Worm (Caenorhabditis elegans) whole organism, L1 larva: ENCODE measurements around the gene cyp-14A3.

Source experiments
- C16A3.4 ChIP-seq: fragments of 150-350 bp; optimal IDR thresholded peaks from 2 replicates; lab custom pipeline; 2014; ENCODE audit warnings: missing biosample characterization, missing genetic modification characterization
- C34B4.2 ChIP-seq: sonication (generic microtip); optimal IDR thresholded peaks from 2 replicates; lab custom pipeline; 2017; ENCODE audit warnings: mild to moderate bottlenecking, missing genetic modification characterization, missing compliant biosample characterization
- aha-1 ChIP-seq: fragments of 150-350 bp; optimal IDR thresholded peaks from 2 replicates; lab custom pipeline; 2014; ENCODE audit warnings: missing biosample characterization, missing genetic modification characterization
- alr-1 ChIP-seq: fragments of 200-800 bp; sonication (Bioruptor generic); optimal IDR thresholded peaks from 2 replicates; lab custom pipeline; 2018; ENCODE audit warnings: borderline replicate concordance, mild to moderate bottlenecking, missing genetic modification characterization, missing compliant biosample characterization
- aly-2 ChIP-seq: fragments of 150-350 bp; optimal IDR thresholded peaks from 2 replicates; lab custom pipeline; 2014; ENCODE audit warnings: missing biosample characterization, missing genetic modification characterization
- ama-1 ChIP-seq: fragments of 150-350 bp; optimal IDR thresholded peaks from 2 replicates; lab custom pipeline; 2014
- ceh-8 ChIP-seq: fragments of 200-800 bp; sonication (Bioruptor generic); optimal IDR thresholded peaks from 2 replicates; lab custom pipeline; 2018; ENCODE audit warnings: mild to moderate bottlenecking, missing genetic modification characterization, moderate library complexity, missing compliant biosample characterization
- ceh-88 ChIP-seq: fragments of 200-800 bp; sonication (Bioruptor generic); IDR thresholded peaks from 2 replicates; pipeline ENCODE4 v1.3.6; 2022; ENCODE audit warnings: missing genetic modification characterization, missing compliant biosample characterization
- ceh-90 ChIP-seq: sonication (generic microtip); optimal IDR thresholded peaks from 2 replicates; lab custom pipeline; 2016; ENCODE audit warnings: missing genetic modification characterization, missing compliant biosample characterization
- dpl-1 ChIP-seq, 3 experiments: fragments of 150-350 bp in 2 of 3; sonication (generic microtip) in 1 of 3; optimal IDR thresholded peaks; 2 replicates each; lab custom pipeline; 2014 to 2017; ENCODE audit warnings: missing biosample characterization in 3 of 3, missing genetic modification characterization in 3 of 3, missing genetic modification reagents in 3 of 3
- efl-1 ChIP-seq, 4 experiments: fragments of 150-350 bp; optimal IDR thresholded peaks in 3 of 4; peaks in 1 of 4; 1 replicate in 1 of 4; 2 replicates in 3 of 4; lab custom pipeline; 2014; ENCODE audit warnings: missing biosample characterization in 2 of 4, missing genetic modification characterization in 2 of 4, missing genetic modification reagents in 2 of 4
- egl-13 ChIP-seq: sonication (generic microtip); optimal IDR thresholded peaks from 2 replicates; lab custom pipeline; 2016; ENCODE audit warnings: missing genotype, missing genetic modification reagents, missing genetic modification characterization, missing compliant biosample characterization
- ets-5 ChIP-seq: fragments of 200-800 bp; sonication (Bioruptor generic); IDR thresholded peaks from 2 replicates; pipeline ENCODE4 v1.3.6; 2022; ENCODE audit warnings: missing genetic modification characterization, missing compliant biosample characterization
- fkh-10 ChIP-seq: sonication (generic microtip); optimal IDR thresholded peaks from 2 replicates; lab custom pipeline; 2017; ENCODE audit warnings: missing biosample characterization, missing genetic modification reagents, missing genetic modification characterization
- fkh-4 ChIP-seq: sonication (generic microtip); optimal IDR thresholded peaks from 2 replicates; lab custom pipeline; 2016; ENCODE audit warnings: missing compliant biosample characterization, missing genetic modification characterization, borderline replicate concordance
- fos-1 ChIP-seq: fragments of 150-350 bp; optimal IDR thresholded peaks from 2 replicates; lab custom pipeline; 2014; ENCODE audit warnings: missing biosample characterization, missing genetic modification characterization
- hlh-17 ChIP-seq: fragments of 200-800 bp; sonication (Bioruptor generic); optimal IDR thresholded peaks from 2 replicates; lab custom pipeline; 2018; ENCODE audit warnings: missing genetic modification characterization, mild to moderate bottlenecking, missing compliant biosample characterization, moderate library complexity, borderline replicate concordance
- hlh-4 ChIP-seq: sonication (generic microtip); optimal IDR thresholded peaks from 2 replicates; lab custom pipeline; 2016; ENCODE audit warnings: mild to moderate bottlenecking, missing genetic modification characterization, missing compliant biosample characterization
- hpl-2 ChIP-seq: fragments of 150-350 bp; optimal IDR thresholded peaks from 2 replicates; lab custom pipeline; 2014; ENCODE audit warnings: missing biosample characterization, missing genetic modification reagents, missing genetic modification characterization
- irx-1 ChIP-seq: sonication (generic microtip); optimal IDR thresholded peaks from 2 replicates; lab custom pipeline; 2016; ENCODE audit warnings: missing genetic modification characterization, missing compliant biosample characterization
- isw-1 ChIP-seq: fragments of 200-800 bp; sonication (Bioruptor generic); IDR thresholded peaks from 2 replicates; pipeline ENCODE4 v1.3.6; 2022; ENCODE audit warnings: missing genetic modification characterization, missing compliant biosample characterization
- jun-1 ChIP-seq: fragments of 150-350 bp; optimal IDR thresholded peaks from 2 replicates; lab custom pipeline; 2014; ENCODE audit warnings: missing biosample characterization, missing genetic modification reagents, missing genetic modification characterization
- lin-13 ChIP-seq: fragments of 150-350 bp; optimal IDR thresholded peaks from 2 replicates; lab custom pipeline; 2014; ENCODE audit warnings: missing biosample characterization, missing genetic modification reagents, missing genetic modification characterization
- lin-14 ChIP-seq: fragments of 200-800 bp; sonication (Bioruptor generic); optimal IDR thresholded peaks from 2 replicates; lab custom pipeline; 2018; ENCODE audit warnings: mild to moderate bottlenecking, missing genetic modification characterization, moderate library complexity, missing compliant biosample characterization
- lin-35 ChIP-seq, 2 experiments: fragments of 150-350 bp; optimal IDR thresholded peaks; 2 replicates each; lab custom pipeline; 2014; ENCODE audit warnings: missing biosample characterization in 2 of 2, missing genetic modification characterization in 2 of 2, missing genetic modification reagents in 2 of 2
- lin-39 ChIP-seq: fragments of 150-350 bp; optimal IDR thresholded peaks from 2 replicates; lab custom pipeline; 2014; ENCODE audit warnings: missing biosample characterization, missing genetic modification reagents, missing genetic modification characterization
- mab-9 ChIP-seq: fragments of 200-800 bp; sonication (Bioruptor generic); IDR thresholded peaks from 2 replicates; pipeline ENCODE4 v1.3.6; 2022; ENCODE audit warnings: missing genetic modification reagents, missing genetic modification characterization, missing compliant biosample characterization
- mdl-1 ChIP-seq, 2 experiments: fragments of 150-350 bp; optimal IDR thresholded peaks; 2 replicates each; lab custom pipeline; 2014 to 2017; ENCODE audit warnings: missing biosample characterization in 2 of 2, missing genetic modification characterization in 2 of 2, inconsistent platforms in 1 of 2
- mef-2 ChIP-seq: fragments of 150-350 bp; optimal IDR thresholded peaks from 2 replicates; lab custom pipeline; 2014; ENCODE audit warnings: missing biosample characterization, missing genetic modification characterization
- mep-1 ChIP-seq: fragments of 150-350 bp; optimal IDR thresholded peaks from 2 replicates; lab custom pipeline; 2014; ENCODE audit warnings: missing biosample characterization, missing genetic modification characterization
- nhr-19 ChIP-seq: fragments of 200-800 bp; sonication (Bioruptor generic); conservative IDR thresholded peaks from 2 replicates; pipeline ENCODE4 v1.3.6; 2022; ENCODE audit warnings: missing genetic modification characterization, missing compliant biosample characterization
- nhr-20 ChIP-seq: sonication (generic microtip); optimal IDR thresholded peaks from 2 replicates; lab custom pipeline; 2016; ENCODE audit warnings: mild to moderate bottlenecking, missing genetic modification characterization, missing compliant biosample characterization
- nhr-28 ChIP-seq: fragments of 150-350 bp; optimal IDR thresholded peaks from 2 replicates; lab custom pipeline; 2014; ENCODE audit warnings: missing biosample characterization, missing genetic modification characterization
- nhr-47 ChIP-seq: sonication (generic microtip); optimal IDR thresholded peaks from 2 replicates; lab custom pipeline; 2016; ENCODE audit warnings: mild to moderate bottlenecking, missing genetic modification characterization, moderate library complexity, missing compliant biosample characterization
- nhr-71 ChIP-seq: sonication (generic microtip); optimal IDR thresholded peaks from 2 replicates; lab custom pipeline; 2016; ENCODE audit warnings: mild to moderate bottlenecking, missing genetic modification characterization, moderate library complexity, missing compliant biosample characterization
- nhr-84 ChIP-seq: sonication (generic microtip); optimal IDR thresholded peaks from 2 replicates; lab custom pipeline; 2017; ENCODE audit warnings: missing biosample characterization, missing genetic modification characterization
- nhr-85 ChIP-seq: sonication (generic microtip); peaks from one replicate; lab custom pipeline; 2016; ENCODE audit warnings: missing genetic modification characterization, inconsistent platforms, missing compliant biosample characterization
- pag-3 ChIP-seq: sonication (generic microtip); optimal IDR thresholded peaks from 2 replicates; lab custom pipeline; 2017; ENCODE audit warnings: missing genetic modification characterization, mild to moderate bottlenecking, missing compliant biosample characterization, antibody characterized with exemption, borderline replicate concordance; ENCODE audit not compliant: insufficient read depth
- pqm-1 ChIP-seq: sonication (generic microtip); optimal IDR thresholded peaks from 3 replicates; lab custom pipeline; 2017; ENCODE audit warnings: missing biosample characterization, missing genetic modification characterization
- snu-23 ChIP-seq: sonication (generic microtip); optimal IDR thresholded peaks from 2 replicates; lab custom pipeline; 2016; ENCODE audit warnings: missing genetic modification characterization, missing compliant biosample characterization
- swsn-7 ChIP-seq: sonication (generic microtip); optimal IDR thresholded peaks from 2 replicates; lab custom pipeline; 2016; ENCODE audit warnings: missing genetic modification characterization, missing compliant biosample characterization
- tbx-2 ChIP-seq: sonication (generic microtip); optimal IDR thresholded peaks from 2 replicates; lab custom pipeline; 2016; ENCODE audit warnings: missing genetic modification characterization, missing compliant biosample characterization
- tlp-1 ChIP-seq: fragments of 150-350 bp; optimal IDR thresholded peaks from 2 replicates; lab custom pipeline; 2014; ENCODE audit warnings: missing biosample characterization, missing genetic modification characterization
- unc-130 ChIP-seq: fragments of 150-350 bp; optimal IDR thresholded peaks from 2 replicates; lab custom pipeline; 2017; ENCODE audit warnings: missing biosample characterization, missing genetic modification characterization, inconsistent platforms
- xbp-1 ChIP-seq: sonication (generic microtip); optimal IDR thresholded peaks from 2 replicates; lab custom pipeline; 2016; ENCODE audit warnings: missing genetic modification characterization, missing compliant biosample characterization
- ztf-4 ChIP-seq: fragments of 150-350 bp; optimal IDR thresholded peaks from 2 replicates; lab custom pipeline; 2014; ENCODE audit warnings: missing biosample characterization, missing genetic modification characterization

Gene cyp-14A3

ce11 chrX:13264550-13264949 lies 9.5 kb downstream of the cyp-14A3 start (continued):
- TF ChIP-seq nhr-84 (tag; lab: Kevin White, UChicago) (no peak), tbx-2 (peak; percentile 27), ceh-90 (tag; lab: Kevin White, UChicago) (no peak), snu-23 (peak; percentile 69), dpl-1 (GFP tag; optimal IDR thresholded peaks at IDR 0.05; lab: Kevin White, UChicago) (no peak), mdl-1 (tag; optimal IDR thresholded peaks at IDR 0.05; lab: Kevin White, UChicago) (peak in 1 of 2 experiments; percentile 44), mab-9 (GFP tag; lab: Robert Waterston, UW) (no peak; the same call in 1 of the 2 replicates), aly-2 (no peak), mef-2 (no peak), ceh-88 (GFP tag; lab: Robert Waterston, UW) (no peak), pqm-1 (tag; lab: Kevin White, UChicago) (no peak), hpl-2 (GFP tag; lab: Kevin White, UChicago) (no peak), xbp-1 (tag; lab: Kevin White, UChicago) (peak; percentile 43), alr-1 (tag; lab: Kevin White, UChicago) (no peak), nhr-71 (peak; percentile 68), unc-130 (tag; lab: Kevin White, UChicago) (no peak), hlh-4 (no peak), mep-1 (tag; lab: Kevin White, UChicago) (peak; percentile 51), hlh-17 (GFP tag; lab: Kevin White, UChicago) (no peak), irx-1 (tag; lab: Kevin White, UChicago) (peak; percentile 11), egl-13 (tag; lab: Kevin White, UChicago) (no peak), lin-35 (GFP tag; optimal IDR thresholded peaks at IDR 0.05; lab: Kevin White, UChicago) (peak in 1 of 2 experiments; percentile 50), jun-1 (peak; percentile 54), C34B4.2 (no peak), swsn-7 (tag; lab: Kevin White, UChicago) (peak; percentile 61), nhr-28 (tag; lab: Kevin White, UChicago) (no peak), lin-13 (no peak), ceh-8 (GFP tag; lab: Kevin White, UChicago) (no peak), lin-14 (GFP tag; lab: Kevin White, UChicago) (peak; percentile 52), fkh-10 (GFP tag; lab: Kevin White, UChicago) (no peak), fos-1 (tag; lab: Kevin White, UChicago) (peak; percentile 43), efl-1 (optimal IDR thresholded peaks at IDR 0.05; lab: Kevin White, UChicago) (peak in 1 of 2 experiments; percentile 1), efl-1 (GFP tag; optimal IDR thresholded peaks at IDR 0.05 in 1 of 2; lab: Kevin White, UChicago) (peak in 1 of 2 experiments; percentile 58), C16A3.4 (tag; lab: Kevin White, UChicago) (peak; percentile 37), ets-5 (GFP tag; lab: Robert Waterston, UW) (no peak), pag-3 (tag; lab: Kevin White, UChicago) (no peak), nhr-20 (tag; lab: Kevin White, UChicago) (peak; percentile 68), isw-1 (GFP tag; lab: Robert Waterston, UW) (peak; percentile 16), nhr-19 (GFP tag; lab: Robert Waterston, UW) (peak; percentile 72), lin-39 (tag; lab: Kevin White, UChicago) (no peak), fkh-4 (tag; lab: Kevin White, UChicago) (no peak), nhr-47 (peak; percentile 80), nhr-85 (tag; lab: Kevin White, UChicago) (no peak), ztf-4 (tag; lab: Kevin White, UChicago) (no peak), ama-1 (lab: Kevin White, UChicago) (no peak), aha-1 (no peak), tlp-1 (tag; lab: Kevin White, UChicago) (no peak)
- TF ChIP-seq, all 84 proteins: peak for 27
